Worm (Caenorhabditis elegans): Measurements from ENCODE around the gene C08B11.9.

C08B11.9 gene

ce11 chrII:8034008-8034407, 4.0 kb downstream of the C08B11.9 start (continued):
- TF ChIP-seq lin-40 (tag; optimal IDR thresholded peaks at IDR 0.05) (peak; percentile 12), nhr-179 (tag; optimal IDR thresholded peaks at IDR 0.05) (no peak), D2030.7 (GFP tag; IDR thresholded peaks at IDR 0.05) (no peak)

- TF ChIP-seq atf-7 (tag; optimal IDR thresholded peaks at IDR 0.05), result peak; percentile 26
- peak; percentile 5 for TF ChIP-seq tbp1 (GFP tag; optimal IDR thresholded peaks at IDR 0.05)
- no peak for TF ChIP-seq attf-5 (GFP tag; optimal IDR thresholded peaks at IDR 0.05)
- TF ChIP-seq nhr-80 (tag; optimal IDR thresholded peaks at IDR 0.05), result peak; percentile 94
- no peak for TF ChIP-seq tbx-9 (tag; optimal IDR thresholded peaks at IDR 0.05; ENCODE audit: borderline replicate concordance)
- TF ChIP-seq F49E8.2 (tag; optimal IDR thresholded peaks at IDR 0.05; ENCODE audit: insufficient read depth), result no peak
- no peak for TF ChIP-seq gei-17 (GFP tag; optimal IDR thresholded peaks at IDR 0.05)
Observed at ce11 chrII:8032657-8033056, 5.3 kb downstream of the C08B11.9 start, which contains the start of gene nrf-6. TSS of gene nrf-6 (minus strand) at chrII:8032708.

ce11 chrII:8028730-8029129, 9.2 kb downstream of the C08B11.9 start:
- TF ChIP-seq madf-6 (GFP tag; IDR thresholded peaks at IDR 0.05) (no peak; the same call in 1 of the 2 replicates), efl-1 (GFP tag; optimal IDR thresholded peaks at IDR 0.05) (peak; percentile 41)

ce11 chrII:8028246-8028694, 9.7 kb downstream of the C08B11.9 start:
- TF ChIP-seq bed-1 (GFP tag; IDR thresholded peaks at IDR 0.05) (no peak), rcor-1 (GFP tag; IDR thresholded peaks at IDR 0.05) (peak; percentile 61), ceh-79 (tag; optimal IDR thresholded peaks at IDR 0.05) (no peak), mxl-1 (tag; optimal IDR thresholded peaks at IDR 0.05) (no peak), cebp-1 (GFP tag; IDR thresholded peaks at IDR 0.05) (peak; percentile 78), cebp-1 (tag; optimal IDR thresholded peaks at IDR 0.05) (peak; percentile 92), aptf-3 (GFP tag; IDR thresholded peaks at IDR 0.05) (no peak), Y67H2A.10 (GFP tag; conservative IDR thresholded peaks at IDR 0.05) (peak; percentile 41; the same call in 1 of the 2 replicates), nhr-90 (tag; optimal IDR thresholded peaks at IDR 0.05) (peak; percentile 72), aptf-2 (GFP tag; conservative IDR thresholded peaks at IDR 0.05) (no peak), pbrm-1 (GFP tag; IDR thresholded peaks at IDR 0.05) (peak; percentile 65), akir-1 (GFP tag; optimal IDR thresholded peaks at IDR 0.05) (peak; percentile 42), mel-28 (tag; optimal IDR thresholded peaks at IDR 0.05; ENCODE audit: borderline replicate concordance) (no peak), let-526 (GFP tag; IDR thresholded peaks at IDR 0.05) (peak; percentile 88), F55B11.4 (tag; optimal IDR thresholded peaks at IDR 0.05; ENCODE audit: borderline replicate concordance, insufficient read depth) (no peak), T07F8.4 (tag; optimal IDR thresholded peaks at IDR 0.05) (peak; percentile 46), Y56A3A.18 (GFP tag; IDR thresholded peaks at IDR 0.05) (no peak), T26A5.8 (tag; optimal IDR thresholded peaks at IDR 0.05) (peak; percentile 18), ceh-27 (GFP tag; optimal IDR thresholded peaks at IDR 0.05) (peak; percentile 87), snpc-3.4 (tag; optimal IDR thresholded peaks at IDR 0.05) (peak; percentile 17), F57C9.4 (tag; optimal IDR thresholded peaks at IDR 0.05) (no peak), lsy-27 (tag; optimal IDR thresholded peaks at IDR 0.05; ENCODE audit: borderline replicate concordance, insufficient read depth) (no peak), sea-2 (GFP tag; IDR thresholded peaks at IDR 0.05) (0 out of 2 replicates have a peak, but pooled peaks have one; percentile 79), C17E4.6 (GFP tag; IDR thresholded peaks at IDR 0.05) (no peak), lin-26 (GFP tag; IDR thresholded peaks at IDR 0.05) (peak; percentile 79), F49E8.2 (tag; optimal IDR thresholded peaks at IDR 0.05; ENCODE audit: insufficient read depth) (no peak), hlh-12 (tag; optimal IDR thresholded peaks at IDR 0.05) (no peak), rpc-1 (optimal IDR thresholded peaks at IDR 0.05) (no peak), rpc-1 (tag; optimal IDR thresholded peaks at IDR 0.05) (no peak), sdz-38 (tag; optimal IDR thresholded peaks at IDR 0.05) (no peak), lin-40 (tag; optimal IDR thresholded peaks at IDR 0.05) (peak; percentile 90), unc-62 (GFP tag; optimal IDR thresholded peaks at IDR 0.05) (peak; percentile 68), dox-1 (GFP tag; IDR thresholded peaks at IDR 0.05) (peak; percentile 94), xnd-1 (tag; optimal IDR thresholded peaks at IDR 0.05) (no peak), nhr-179 (tag; optimal IDR thresholded peaks at IDR 0.05) (no peak)
